Fruit fly (Drosophila melanogaster): ENCODE data around the gene CG1136.

The CG1136 gene

dm6 chr3L:4035499-4035898 is 10.9 kb upstream of the CG1136 start, which contains the start of gene Gr64f:
Gr64f (plus strand) TSS chr3L:4035799.
- TF ChIP-seq CTCF (optimal IDR thresholded peaks at IDR 0.05) = no peak

dm6 chr3L:4040247-4040925 is 6.0 kb upstream of the CG1136 start, which contains the start of the genes CG11593 and Rcd5:
CG11593 (minus strand) TSS chr3L:4040482.
Rcd5 (plus strand) TSS chr3L:4040529.
- no peak for TF ChIP-seq CG8478 (optimal IDR thresholded peaks at IDR 0.05)
- TF ChIP-seq CTCF (optimal IDR thresholded peaks at IDR 0.05) = no peak

dm6 chr3L:4044497-4044896 is 1.9 kb upstream of the CG1136 start:
- TF ChIP-seq CG8478 (optimal IDR thresholded peaks at IDR 0.05) (no peak), CTCF (optimal IDR thresholded peaks at IDR 0.05) (no peak)

- TF ChIP-seq CG8478 (optimal IDR thresholded peaks at IDR 0.05) (no peak), CTCF (optimal IDR thresholded peaks at IDR 0.05) (no peak)
These were observed 1.2 kb downstream of the CG1136 start, which contains the start of gene Dpy-30L2 for dm6 chr3L:4047635-4048034. Dpy-30L2 (minus strand) TSS chr3L:4047735.

dm6 chr3L:4049082-4049481 is 2.7 kb downstream of the CG1136 start:
- TF ChIP-seq CG8478 (optimal IDR thresholded peaks at IDR 0.05) = no peak
- no peak for TF ChIP-seq CTCF (optimal IDR thresholded peaks at IDR 0.05)

- TF ChIP-seq CTCF (optimal IDR thresholded peaks at IDR 0.05) (no peak), CG8478 (optimal IDR thresholded peaks at IDR 0.05) (no peak)
These were observed 9.1 kb downstream of the CG1136 start for dm6 chr3L:4055438-4055962.

- TF ChIP-seq CG8478 (optimal IDR thresholded peaks at IDR 0.05) (no peak), CTCF (optimal IDR thresholded peaks at IDR 0.05) (no peak)
These were observed 10.4 kb downstream of the CG1136 start for dm6 chr3L:4056812-4057211.

dm6 chr3L:4059293-4059820 is 13.0 kb downstream of the CG1136 start, which contains the start of gene Ugt305A1:
Ugt305A1 (plus strand) TSS chr3L:4059770.
- TF ChIP-seq CTCF (optimal IDR thresholded peaks at IDR 0.05) = no peak
- TF ChIP-seq CG8478 (optimal IDR thresholded peaks at IDR 0.05) = no peak

- TF ChIP-seq CTCF (optimal IDR thresholded peaks at IDR 0.05) (no peak), CG8478 (optimal IDR thresholded peaks at IDR 0.05) (no peak)
These were observed 15.6 kb downstream of the CG1136 start, which contains the start of gene dib for dm6 chr3L:4061921-4062474. dib (plus strand) TSS chr3L:4062292.

- TF ChIP-seq CTCF (optimal IDR thresholded peaks at IDR 0.05) (no peak), CG8478 (optimal IDR thresholded peaks at IDR 0.05) (no peak)
These were observed 22.0 kb downstream of the CG1136 start for dm6 chr3L:4068368-4068767.

dm6 chr3L:4069069-4069468 is 22.7 kb downstream of the CG1136 start, which contains the start of gene CG32259:
CG32259 (plus strand) TSS chr3L:4069369.
- TF ChIP-seq CTCF (optimal IDR thresholded peaks at IDR 0.05) = no peak
- TF ChIP-seq CG8478 (optimal IDR thresholded peaks at IDR 0.05) = no peak

dm6 chr3L:4070221-4070995 is 24.0 kb downstream of the CG1136 start:
- TF ChIP-seq CTCF (optimal IDR thresholded peaks at IDR 0.05) = no peak
- no peak for TF ChIP-seq CG8478 (optimal IDR thresholded peaks at IDR 0.05)

dm6 chr3L:4070996-4071379 is 24.6 kb downstream of the CG1136 start:
- TF ChIP-seq CG8478 (optimal IDR thresholded peaks at IDR 0.05) (no peak), CTCF (optimal IDR thresholded peaks at IDR 0.05) (no peak)

dm6 chr3L:4071561-4072049 is 25.2 kb downstream of the CG1136 start, which contains the start of gene wit:
wit (minus strand) TSS chr3L:4071717.
- TF ChIP-seq CG8478 (optimal IDR thresholded peaks at IDR 0.05) (no peak), CTCF (optimal IDR thresholded peaks at IDR 0.05) (no peak)

dm6 chr3L:4072717-4073116 is 26.3 kb downstream of the CG1136 start:
- TF ChIP-seq CG8478 (optimal IDR thresholded peaks at IDR 0.05) (no peak), CTCF (optimal IDR thresholded peaks at IDR 0.05) (peak; percentile 74 to 76)

Data from S2 (cell line).